Worm (Caenorhabditis elegans): Measurements from ENCODE around the gene ZK546.19.

DNA sequence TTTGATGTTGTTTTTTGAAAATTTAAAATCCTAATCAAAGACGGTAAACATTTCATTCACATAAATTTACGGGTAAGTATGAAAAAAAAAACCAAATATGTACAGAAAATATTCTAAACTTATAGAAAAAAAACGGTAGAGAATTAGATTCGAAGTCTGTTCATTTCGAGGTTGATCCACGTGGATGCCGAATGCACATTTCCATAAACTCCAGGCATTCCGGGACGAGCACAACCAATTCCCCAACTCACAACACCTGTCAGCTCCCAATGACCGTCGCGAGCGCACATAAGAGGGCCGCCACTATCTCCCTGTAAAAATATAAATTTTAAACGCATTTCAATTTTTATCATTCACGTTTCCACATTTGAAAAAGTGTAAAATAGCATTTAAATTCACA, 6.6 kb downstream of the ZK546.19 start:
- TF ChIP-seq ama-1 (optimal IDR thresholded peaks at IDR 0.05) (no peak), hmg-4 (GFP tag; optimal IDR thresholded peaks at IDR 0.05) (no peak), scrt-1 (GFP tag; IDR thresholded peaks at IDR 0.05) (no peak), flt-1 (GFP tag; IDR thresholded peaks at IDR 0.05) (no peak), tra-4 (tag; optimal IDR thresholded peaks at IDR 0.05) (no peak), hnd-1 (tag; optimal IDR thresholded peaks at IDR 0.05) (no peak)
